Fruit fly (Drosophila melanogaster): ENCODE results near the gene CG10301.

CG10301 gene

dm6 chr3R:23733771-23734170, 23.8 kb downstream of the CG10301 start:
- TF ChIP-seq sage (GFP tag; optimal IDR thresholded peaks at IDR 0.05): no peak
- no peak for TF ChIP-seq OdsH (GFP tag; optimal IDR thresholded peaks at IDR 0.05)
- no peak for TF ChIP-seq Myc (optimal IDR thresholded peaks at IDR 0.05)
- TF ChIP-seq dl (GFP tag; optimal IDR thresholded peaks at IDR 0.05; ENCODE audit: insufficient read depth in 1 of 2, partially characterized antibody in 2 of 2): no peak
- TF ChIP-seq Sp1 (GFP tag; optimal IDR thresholded peaks at IDR 0.05): no peak
- no peak for TF ChIP-seq ey (GFP tag; optimal IDR thresholded peaks at IDR 0.05)
- no peak for TF ChIP-seq Hr83 (GFP tag; optimal IDR thresholded peaks at IDR 0.05; ENCODE audit: poor library complexity, severe bottlenecking)
- TF ChIP-seq woc (GFP tag; optimal IDR thresholded peaks at IDR 0.05): no peak
- no peak for TF ChIP-seq Vsx2 (GFP tag; optimal IDR thresholded peaks at IDR 0.05; ENCODE audit: partially characterized antibody)
- TF ChIP-seq rgr (GFP tag; optimal IDR thresholded peaks at IDR 0.05): no peak
- no peak for TF ChIP-seq dmrt93B (GFP tag; optimal IDR thresholded peaks at IDR 0.05)
- TF ChIP-seq GATAd (GFP tag; optimal IDR thresholded peaks at IDR 0.05): no peak
- TF ChIP-seq jim (GFP tag; optimal IDR thresholded peaks at IDR 0.05): no peak
- no peak for TF ChIP-seq CrebA (GFP tag; optimal IDR thresholded peaks at IDR 0.05; ENCODE audit: borderline replicate concordance)
- TF ChIP-seq Dif (GFP tag; optimal IDR thresholded peaks at IDR 0.05; ENCODE audit: partially characterized antibody): no peak
- no peak for TF ChIP-seq Abd-B (GFP tag; optimal IDR thresholded peaks at IDR 0.05)
- no peak for TF ChIP-seq CG32264 (GFP tag; optimal IDR thresholded peaks at IDR 0.05)
- TF ChIP-seq N (GFP tag; optimal IDR thresholded peaks at IDR 0.05): no peak
- TF ChIP-seq br (GFP tag; optimal IDR thresholded peaks at IDR 0.05): no peak
- no peak for TF ChIP-seq lola (GFP tag; optimal IDR thresholded peaks at IDR 0.05)

DNA sequence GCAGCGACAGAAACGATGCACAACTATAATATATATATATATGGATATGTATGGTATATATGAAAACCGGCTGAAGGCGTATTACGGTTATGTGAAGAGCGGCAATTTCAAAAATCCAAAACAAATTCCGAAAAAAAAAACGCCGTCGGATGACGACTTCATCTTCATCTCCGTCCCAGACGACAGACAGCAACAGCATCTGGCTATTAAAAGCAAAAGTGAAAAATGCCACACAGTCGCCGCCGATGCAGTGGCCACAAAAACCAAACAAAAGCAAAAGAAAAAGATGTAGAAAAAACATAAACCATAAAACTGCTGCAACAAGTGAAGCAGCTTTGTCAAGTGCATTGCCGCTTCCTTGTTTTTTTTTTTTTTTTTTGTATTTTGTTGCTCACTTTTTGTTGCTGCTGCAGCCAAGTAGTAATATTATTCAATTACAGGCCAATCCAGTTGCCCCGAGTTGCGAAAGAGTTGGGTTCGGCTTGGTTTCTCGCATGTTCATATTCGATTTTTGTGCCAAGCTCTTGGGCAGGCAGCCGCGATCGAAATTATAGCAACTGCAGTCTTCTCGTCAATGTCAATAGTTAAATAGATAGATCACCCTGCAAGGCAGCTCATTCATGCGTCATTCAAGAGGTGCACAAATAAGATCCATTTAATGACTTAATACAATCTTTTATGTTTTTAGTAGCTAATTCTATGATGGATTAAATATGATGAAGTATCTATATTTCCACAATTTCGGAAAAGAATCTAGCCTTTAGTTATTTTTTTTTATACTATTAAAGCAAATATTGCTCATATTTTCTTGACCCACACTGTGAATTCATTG, 24.8 kb downstream of the CG10301 start:
- TF ChIP-seq Hr83 (GFP tag; optimal IDR thresholded peaks at IDR 0.05; ENCODE audit: poor library complexity, severe bottlenecking): no peak
- TF ChIP-seq fru (GFP tag; optimal IDR thresholded peaks at IDR 0.05): no peak
- TF ChIP-seq h (GFP tag; optimal IDR thresholded peaks at IDR 0.05): no peak
- TF ChIP-seq foxo (GFP tag; optimal IDR thresholded peaks at IDR 0.05): no peak

DNA sequence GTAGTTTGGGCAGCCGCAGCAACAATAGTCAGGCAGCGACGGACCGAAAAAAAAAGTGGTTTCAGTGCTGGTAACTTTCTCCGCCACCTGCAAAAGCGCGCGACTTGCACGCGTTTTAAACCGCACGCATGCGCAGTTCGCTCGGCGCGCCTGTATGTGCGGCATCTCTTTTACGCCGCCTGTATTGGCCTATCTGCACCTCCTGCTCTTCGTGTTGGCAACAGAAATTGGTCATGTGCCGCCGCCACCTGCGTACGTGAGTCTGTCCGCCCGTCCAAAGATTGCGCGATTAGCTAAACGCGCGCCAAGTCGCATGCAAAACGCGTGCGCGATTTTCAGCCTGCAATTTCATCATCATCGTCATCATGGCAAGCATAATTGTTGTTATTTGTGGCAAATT, 25.7 kb downstream of the CG10301 start:
- TF ChIP-seq Myc (optimal IDR thresholded peaks at IDR 0.05) (peak; percentile 86), foxo (GFP tag; optimal IDR thresholded peaks at IDR 0.05) (no peak)

dm6 chr3R:23736365-23736764, 26.4 kb downstream of the CG10301 start:
- no peak for TF ChIP-seq dl (GFP tag; optimal IDR thresholded peaks at IDR 0.05; ENCODE audit: insufficient read depth in 1 of 2, partially characterized antibody in 2 of 2)
- TF ChIP-seq Jra (GFP tag; optimal IDR thresholded peaks at IDR 0.05): no peak
- TF ChIP-seq N (GFP tag; optimal IDR thresholded peaks at IDR 0.05): no peak
- no peak for TF ChIP-seq tai (GFP tag; optimal IDR thresholded peaks at IDR 0.05)
- no peak for TF ChIP-seq dsf (GFP tag; optimal IDR thresholded peaks at IDR 0.05; ENCODE audit: borderline replicate concordance)
- TF ChIP-seq CG32264 (GFP tag; optimal IDR thresholded peaks at IDR 0.05): no peak
- TF ChIP-seq fru (GFP tag; optimal IDR thresholded peaks at IDR 0.05): no peak
- no peak for TF ChIP-seq Rel (GFP tag; optimal IDR thresholded peaks at IDR 0.05)
- TF ChIP-seq Rel (tag; optimal IDR thresholded peaks at IDR 0.05): no peak

- TF ChIP-seq Hr83 (GFP tag; optimal IDR thresholded peaks at IDR 0.05; ENCODE audit: poor library complexity, severe bottlenecking) (no peak), Dfd (GFP tag; optimal IDR thresholded peaks at IDR 0.05) (no peak), Myc (optimal IDR thresholded peaks at IDR 0.05) (no peak), Jra (GFP tag; optimal IDR thresholded peaks at IDR 0.05) (no peak), CG9705 (GFP tag; optimal IDR thresholded peaks at IDR 0.05) (no peak), dmrt93B (GFP tag; optimal IDR thresholded peaks at IDR 0.05) (no peak), HLH106 (tag; optimal IDR thresholded peaks at IDR 0.05) (no peak), rgr (GFP tag; optimal IDR thresholded peaks at IDR 0.05) (no peak), lola (GFP tag; optimal IDR thresholded peaks at IDR 0.05) (no peak), fru (GFP tag; optimal IDR thresholded peaks at IDR 0.05) (no peak), pan (optimal IDR thresholded peaks at IDR 0.05) (no peak), Hnf4 (GFP tag; optimal IDR thresholded peaks at IDR 0.05) (no peak), CrebA (GFP tag; optimal IDR thresholded peaks at IDR 0.05; ENCODE audit: borderline replicate concordance) (no peak), Mio (GFP tag; optimal IDR thresholded peaks at IDR 0.05) (no peak), brk (GFP tag; optimal IDR thresholded peaks at IDR 0.05) (no peak), GATAd (GFP tag; optimal IDR thresholded peaks at IDR 0.05) (no peak), Abd-B (GFP tag; optimal IDR thresholded peaks at IDR 0.05) (no peak), sage (GFP tag; optimal IDR thresholded peaks at IDR 0.05) (no peak), Dif (GFP tag; optimal IDR thresholded peaks at IDR 0.05; ENCODE audit: partially characterized antibody) (no peak)
These were observed 28.0 kb downstream of the CG10301 start for dm6 chr3R:23737676-23738574.
